Fruit fly (Drosophila melanogaster) whole organism, embryonic: ENCODE measurements around the gene CG32192.

Experiments
- ATbp ChIP-seq: fragments of 200-800 bp; sonication (Bioruptor generic); optimal IDR thresholded peaks from 2 replicates; lab custom pipeline; 2017; ENCODE audit warnings: missing biosample characterization, mild to moderate bottlenecking, missing genetic modification characterization, missing genetic modification reagents
- Bgb ChIP-seq: fragments of 200-800 bp; sonication (Bioruptor generic); IDR thresholded peaks from 2 replicates; pipeline ENCODE4 v1.3.6; 2022; ENCODE audit warnings: missing biosample characterization, missing genetic modification characterization; ENCODE audit not compliant: partially characterized antibody
- C15 ChIP-seq: fragments of 200-800 bp; sonication (Bioruptor generic); IDR thresholded peaks from 3 replicates; pipeline ENCODE4 v1.3.6; 2022; ENCODE audit warnings: missing biosample characterization, missing genetic modification characterization
- CG10979 ChIP-seq: fragments of 200-800 bp; sonication (Bioruptor generic); optimal IDR thresholded peaks from 2 replicates; lab custom pipeline; 2018; ENCODE audit warnings: missing biosample characterization, mild to moderate bottlenecking, missing genetic modification characterization, moderate library complexity
- CG12942 ChIP-seq: fragments of 200-800 bp; sonication (Bioruptor generic); optimal IDR thresholded peaks from 3 replicates; lab custom pipeline; 2016; ENCODE audit warnings: missing biosample characterization, missing genetic modification characterization
- CG1647 ChIP-seq: fragments of 200-800 bp; sonication (Bioruptor generic); optimal IDR thresholded peaks from 3 replicates; lab custom pipeline; 2016; ENCODE audit warnings: missing biosample characterization, missing genetic modification characterization
- CG17361 ChIP-seq: fragments of 200-800 bp; sonication (Bioruptor generic); IDR thresholded peaks from 3 replicates; pipeline ENCODE4 v1.3.6; 2022; ENCODE audit warnings: missing biosample characterization, missing genetic modification characterization
- CG1792 ChIP-seq: fragments of 200-800 bp; sonication (Bioruptor generic); optimal IDR thresholded peaks from 2 replicates; lab custom pipeline; 2016; ENCODE audit warnings: missing biosample characterization, missing genetic modification characterization
- CG18011 ChIP-seq: fragments of 200-800 bp; sonication (Bioruptor generic); optimal IDR thresholded peaks from 2 replicates; lab custom pipeline; 2017; ENCODE audit warnings: missing biosample characterization, missing genetic modification characterization, mild to moderate bottlenecking, moderate library complexity, missing genotype
- CG18262 ChIP-seq: fragments of 200-800 bp; optimal IDR thresholded peaks from 3 replicates; lab custom pipeline; 2019; ENCODE audit warnings: missing biosample characterization, mild to moderate bottlenecking, missing genetic modification characterization, moderate library complexity
- CG3065 ChIP-seq: fragments of 200-800 bp; sonication (Bioruptor generic); optimal IDR thresholded peaks from 2 replicates; lab custom pipeline; 2016; ENCODE audit warnings: missing biosample characterization, missing genetic modification characterization
- CG31224 ChIP-seq: fragments of 200-800 bp; sonication (Bioruptor generic); IDR thresholded peaks from 2 replicates; pipeline ENCODE4 v1.3.6; 2022; ENCODE audit warnings: missing biosample characterization, missing genetic modification characterization
- CG3726 ChIP-seq: fragments of 200-800 bp; sonication (Bioruptor generic); IDR thresholded peaks from 3 replicates; pipeline ENCODE4, ENCODE4 v1.3.6; 2022; ENCODE audit warnings: missing biosample characterization, missing genetic modification characterization
- CG6254 ChIP-seq: fragments of 200-800 bp; sonication (Bioruptor generic); optimal IDR thresholded peaks from 3 replicates; lab custom pipeline; 2017; ENCODE audit warnings: mild to moderate bottlenecking, missing biosample characterization, missing genetic modification reagents, missing genetic modification characterization
- CG8924 ChIP-seq: fragments of 200-800 bp; optimal IDR thresholded peaks from 3 replicates; lab custom pipeline; 2019; ENCODE audit warnings: missing biosample characterization, mild to moderate bottlenecking, missing genetic modification characterization, moderate library complexity
- CG9932 ChIP-seq: fragments of 200-800 bp; sonication (Bioruptor generic); IDR thresholded peaks from 2 replicates; pipeline ENCODE4 v1.3.6; 2022; ENCODE audit warnings: missing biosample characterization, missing genetic modification characterization
- Camta ChIP-seq: fragments of 200-800 bp; sonication (Bioruptor generic); optimal IDR thresholded peaks from 2 replicates; lab custom pipeline; 2016; ENCODE audit warnings: missing biosample characterization, missing genetic modification characterization
- Dek ChIP-seq: fragments of 200-800 bp; sonication (Bioruptor generic); optimal IDR thresholded peaks from 3 replicates; lab custom pipeline; 2019; ENCODE audit warnings: missing biosample characterization, mild to moderate bottlenecking, missing genetic modification characterization, moderate library complexity
- E2f2 ChIP-seq: fragments of 200-800 bp; sonication (Bioruptor generic); IDR thresholded peaks from 2 replicates; pipeline ENCODE4 v1.3.6; 2022; ENCODE audit warnings: missing biosample characterization, missing genetic modification characterization
- Eip74EF ChIP-seq, 2 experiments: fragments of 200-800 bp in 1 of 2; fragments of >200 bp in 1 of 2; sonication (Bioruptor generic) in 1 of 2; optimal IDR thresholded peaks; 2 replicates each; lab custom pipeline; 2017 to 2019; ENCODE audit warnings: missing biosample characterization in 2 of 2, missing genetic modification characterization in 2 of 2, mild to moderate bottlenecking in 1 of 2, moderate library complexity in 1 of 2
- Ets65A ChIP-seq: fragments of 200-800 bp; sonication (Bioruptor generic); peaks from one replicate; lab custom pipeline; 2016; ENCODE audit warnings: missing biosample characterization, missing genetic modification characterization
- Fer2 ChIP-seq: fragments of 200-800 bp; sonication (Bioruptor generic); optimal IDR thresholded peaks from 2 replicates; lab custom pipeline; 2018; ENCODE audit warnings: missing biosample characterization, mild to moderate bottlenecking, missing genetic modification characterization, moderate library complexity
- Hmx ChIP-seq: fragments of 200-800 bp; sonication (Bioruptor generic); optimal IDR thresholded peaks from 2 replicates; lab custom pipeline; 2016; ENCODE audit warnings: missing biosample characterization, missing genetic modification characterization
- Hr3 ChIP-seq: fragments of 200-800 bp; sonication (Bioruptor generic); optimal IDR thresholded peaks from 3 replicates; lab custom pipeline; 2016; ENCODE audit warnings: missing biosample characterization, missing genetic modification characterization
- Kr ChIP-seq: fragments of 200-800 bp; sonication (Bioruptor generic); optimal IDR thresholded peaks from 2 replicates; lab custom pipeline; 2017; ENCODE audit warnings: missing biosample characterization, mild to moderate bottlenecking, missing genetic modification characterization
- Neu2 ChIP-seq: fragments of 200-800 bp; sonication (Bioruptor generic); optimal IDR thresholded peaks from 3 replicates; lab custom pipeline; 2016; ENCODE audit warnings: missing biosample characterization, missing genetic modification characterization, borderline replicate concordance
- Nf-YA ChIP-seq: fragments of 200-800 bp; sonication (Bioruptor generic); IDR thresholded peaks from 2 replicates; pipeline ENCODE4 v1.3.6; 2022; ENCODE audit warnings: missing biosample characterization, missing genetic modification characterization
- Optix ChIP-seq: fragments of 200-800 bp; sonication (Bioruptor generic); IDR thresholded peaks from 3 replicates; pipeline ENCODE4 v1.3.6; 2022; ENCODE audit warnings: missing biosample characterization, missing genetic modification characterization
- Ravus ChIP-seq: fragments of 200-800 bp; sonication (Bioruptor generic); IDR thresholded peaks from 2 replicates; pipeline ENCODE4 v1.3.6; 2022; ENCODE audit warnings: missing biosample characterization, missing genetic modification characterization
- Rx ChIP-seq: fragments of 200-800 bp; sonication (Bioruptor generic); IDR thresholded peaks from 2 replicates; pipeline ENCODE4 v1.3.6; 2022; ENCODE audit warnings: missing biosample characterization, missing genetic modification characterization
- Side ChIP-seq: fragments of 200-800 bp; sonication (Bioruptor generic); optimal IDR thresholded peaks from 2 replicates; lab custom pipeline; 2016; ENCODE audit warnings: missing biosample characterization, missing genetic modification characterization
- Six4 ChIP-seq: fragments of 200-800 bp; sonication (Bioruptor generic); optimal IDR thresholded peaks from 2 replicates; lab custom pipeline; 2016; ENCODE audit warnings: missing biosample characterization, missing genetic modification characterization
- Taf1 ChIP-seq: fragments of 200-800 bp; sonication (Bioruptor generic); IDR thresholded peaks from 2 replicates; pipeline ENCODE4 v1.3.6; 2022; ENCODE audit warnings: missing biosample characterization, missing genetic modification characterization
- Vsx1 ChIP-seq: fragments of 200-800 bp; sonication (Bioruptor generic); optimal IDR thresholded peaks from 2 replicates; lab custom pipeline; 2017; ENCODE audit warnings: missing biosample characterization, mild to moderate bottlenecking, missing genetic modification characterization, missing genetic modification reagents
- Xbp1 ChIP-seq: fragments of 200-800 bp; sonication (Bioruptor generic); optimal IDR thresholded peaks from 3 replicates; lab custom pipeline; 2016; ENCODE audit warnings: missing biosample characterization, mild to moderate bottlenecking, missing genetic modification characterization
- aop ChIP-seq: fragments of 200-800 bp; sonication (Bioruptor generic); IDR thresholded peaks from 2 replicates; pipeline ENCODE4 v1.3.6; 2022; ENCODE audit warnings: missing biosample characterization, missing genetic modification characterization
- cas ChIP-seq: fragments of 200-800 bp; sonication (Bioruptor generic); IDR thresholded peaks from 2 replicates; pipeline ENCODE4 v1.3.6; 2022; ENCODE audit warnings: missing biosample characterization, missing genetic modification characterization
- chn ChIP-seq: fragments of 200-800 bp; sonication (Bioruptor generic); optimal IDR thresholded peaks from 2 replicates; lab custom pipeline; 2016; ENCODE audit warnings: missing biosample characterization, missing genetic modification characterization
- danr ChIP-seq: fragments of 200-800 bp; sonication (Bioruptor generic); IDR thresholded peaks from 2 replicates; pipeline ENCODE4 v1.3.6; 2022; ENCODE audit warnings: missing biosample characterization, missing genetic modification characterization
- dm ChIP-seq: fragments of 200-800 bp; sonication (Bioruptor generic); optimal IDR thresholded peaks from 3 replicates; lab custom pipeline; 2016; ENCODE audit warnings: missing biosample characterization, missing genetic modification characterization
- eve ChIP-seq, 2 experiments: fragments of >200 bp; optimal IDR thresholded peaks; 2 replicates each; lab custom pipeline; 2017; ENCODE audit warnings: missing biosample characterization in 2 of 2, missing genetic modification characterization in 2 of 2
- gsb-n ChIP-seq: fragments of 200-800 bp; sonication (Bioruptor generic); optimal IDR thresholded peaks from 3 replicates; lab custom pipeline; 2018; ENCODE audit warnings: missing biosample characterization, mild to moderate bottlenecking, missing genetic modification characterization
- lov ChIP-seq, 2 experiments: fragments of 200-800 bp in 1 of 2; fragments of >200 bp in 1 of 2; sonication (Bioruptor generic) in 1 of 2; IDR thresholded peaks in 1 of 2; optimal IDR thresholded peaks in 1 of 2; 2 replicates in 1 of 2; 3 replicates in 1 of 2; pipeline versions ENCODE4 v1.3.6 to Lab custom; 2017 to 2022; ENCODE audit warnings: missing biosample characterization in 1 of 2, missing genetic modification characterization in 1 of 2
- pb ChIP-seq: fragments of 200-800 bp; sonication (Bioruptor generic); optimal IDR thresholded peaks from 3 replicates; lab custom pipeline; 2016; ENCODE audit warnings: missing biosample characterization, missing genetic modification characterization
- rib ChIP-seq: fragments of 200-800 bp; sonication (Bioruptor generic); IDR thresholded peaks from 2 replicates; pipeline ENCODE4 v1.3.6; 2022; ENCODE audit warnings: missing biosample characterization, missing genetic modification characterization
- row ChIP-seq: fragments of 200-800 bp; sonication (Bioruptor generic); IDR thresholded peaks from 3 replicates; pipeline ENCODE4 v1.3.6; 2022; ENCODE audit warnings: missing biosample characterization, missing genetic modification characterization
- slou ChIP-seq: fragments of 200-800 bp; sonication (Bioruptor generic); optimal IDR thresholded peaks from 3 replicates; lab custom pipeline; 2016; ENCODE audit warnings: missing biosample characterization, missing genetic modification characterization
- tll ChIP-seq, 2 experiments: fragments of 200-800 bp in 1 of 2; fragments of >200 bp in 1 of 2; sonication (Bioruptor generic) in 1 of 2; optimal IDR thresholded peaks; 2 replicates each; lab custom pipeline; 2017 to 2019; ENCODE audit warnings: missing biosample characterization in 2 of 2, missing genetic modification characterization in 2 of 2, mild to moderate bottlenecking in 1 of 2, moderate library complexity in 1 of 2
- z ChIP-seq: fragments of 200-800 bp; sonication (Bioruptor generic); IDR thresholded peaks from 3 replicates; pipeline ENCODE4 v1.3.6; 2022; ENCODE audit warnings: missing biosample characterization, missing genetic modification characterization

CG32192 gene

DNA sequence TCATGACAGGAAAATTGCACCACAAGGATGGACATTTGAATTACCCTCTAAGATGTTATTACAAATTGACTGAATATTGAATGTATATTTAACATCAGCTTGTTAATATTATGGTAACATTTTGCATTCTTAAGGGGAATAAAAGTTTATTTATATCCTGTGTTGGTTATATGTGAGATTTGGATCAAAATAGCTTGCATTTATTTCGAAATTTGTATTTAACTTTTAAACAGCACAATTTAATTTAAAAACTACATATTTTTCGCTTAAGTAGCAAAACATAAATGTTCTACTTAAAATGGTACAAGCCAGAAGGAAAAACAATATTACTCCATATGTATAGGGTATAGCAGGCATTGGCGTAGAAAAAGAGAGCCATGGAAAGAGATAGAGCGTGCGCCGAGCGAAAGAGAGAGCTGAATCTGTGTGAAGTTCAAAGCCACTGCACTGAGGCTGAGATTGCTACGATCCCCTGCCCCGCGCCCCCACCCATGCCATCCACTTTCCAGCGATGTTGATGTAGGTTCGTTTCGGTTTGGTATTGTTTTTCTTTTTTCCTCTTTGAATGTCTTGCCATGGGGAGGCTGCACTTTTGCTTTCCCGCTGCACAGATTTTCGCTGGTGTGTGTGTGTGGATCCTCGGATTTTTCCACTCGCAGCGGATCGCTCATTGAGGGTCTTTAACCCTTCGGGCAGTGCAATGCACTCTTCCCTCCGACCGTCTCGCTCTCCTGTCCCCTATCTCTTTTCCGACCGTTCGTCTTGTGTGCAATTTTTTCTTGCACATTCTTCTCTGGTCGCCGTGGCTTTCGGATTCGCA, 34.9 kb upstream of the CG32192 start (continued):
- TF ChIP-seq C15 (GFP tag; lab: Robert Waterston, UW): no peak
- TF ChIP-seq CG31224 (GFP tag; lab: Robert Waterston, UW): no peak
- TF ChIP-seq CG6254 (GFP tag; lab: Kevin White, UChicago): peak; percentile 76
- TF ChIP-seq row: peak; percentile 86
- no peak for TF ChIP-seq CG9932 (GFP tag; lab: Robert Waterston, UW)
- TF ChIP-seq aop (GFP tag; lab: Robert Waterston, UW): no peak
- peak; percentile 28 for TF ChIP-seq CG18011 (GFP tag; lab: Kevin White, UChicago)
- TF ChIP-seq CG3726 (GFP tag; lab: Robert Waterston, UW): 0 out of 3 replicates have a peak, but pooled peaks have one; percentile 49
- no peak for TF ChIP-seq Nf-YA (GFP tag; lab: Robert Waterston, UW)
- TF ChIP-seq tll (GFP tag; optimal IDR thresholded peaks at IDR 0.05; lab: Kevin White, UChicago): peak in 1 of 2 experiments; percentile 57
- TF ChIP-seq Camta: peak; percentile 86
- peak; percentile 41 for TF ChIP-seq dm (GFP tag; lab: Kevin White, UChicago)
- peak; percentile 41 for TF ChIP-seq E2f2 (GFP tag; lab: Robert Waterston, UW)
- no peak for TF ChIP-seq cas (GFP tag; lab: Robert Waterston, UW)
- TF ChIP-seq Bgb (GFP tag; lab: Robert Waterston, UW): no peak
- TF ChIP-seq rib (GFP tag; lab: Robert Waterston, UW): peak; percentile 55; the same call in 1 of the 2 replicates
- TF ChIP-seq CG8924 (tag; lab: Kevin White, UChicago): peak; percentile 93
- TF ChIP-seq Rx (GFP tag; lab: Robert Waterston, UW): no peak
- TF ChIP-seq danr (GFP tag; lab: Robert Waterston, UW): peak; percentile 50
- peak; percentile 27 for TF ChIP-seq Hmx (GFP tag; lab: Kevin White, UChicago)
- TF ChIP-seq Eip74EF (GFP tag; optimal IDR thresholded peaks at IDR 0.05; lab: Kevin White, UChicago): peak in 1 of 2 experiments; percentile 77
- peak; percentile 79 for TF ChIP-seq z (GFP tag; lab: Robert Waterston, UW)
- peak; percentile 52 for TF ChIP-seq pb
- peak; percentile 31 for TF ChIP-seq CG1792
- no peak for TF ChIP-seq Ets65A (GFP tag; lab: Kevin White, UChicago)
- TF ChIP-seq Optix (GFP tag; lab: Robert Waterston, UW): no peak
- TF ChIP-seq Taf1 (GFP tag; lab: Robert Waterston, UW): no peak
- peak; percentile 98 for TF ChIP-seq CG18262 (tag; lab: Kevin White, UChicago)
- peak; percentile 63 for TF ChIP-seq ATbp (GFP tag; lab: Kevin White, UChicago)
- TF ChIP-seq eve (GFP tag; optimal IDR thresholded peaks at IDR 0.05; lab: Kevin White, UChicago): peak; percentile 60 to 91
- TF ChIP-seq Neu2: peak; percentile 52
- TF ChIP-seq Six4 (GFP tag; lab: Kevin White, UChicago): peak; percentile 82
- peak; percentile 96 for TF ChIP-seq CG10979 (tag; lab: Kevin White, UChicago)
- peak; percentile 82 for TF ChIP-seq Hr3 (GFP tag; lab: Kevin White, UChicago)
- peak; percentile 84 for TF ChIP-seq Side
- TF ChIP-seq CG3065: peak; percentile 57
- TF ChIP-seq CG1647 (GFP tag; lab: Kevin White, UChicago): peak; percentile 10
- TF ChIP-seq Xbp1 (GFP tag; lab: Kevin White, UChicago): peak; percentile 82
- TF ChIP-seq Vsx1 (GFP tag; lab: Kevin White, UChicago): peak; percentile 58
- TF ChIP-seq lov (optimal IDR thresholded peaks at IDR 0.05; lab: Kevin White, UChicago): no peak
- TF ChIP-seq lov (GFP tag; IDR thresholded peaks at IDR 0.05; lab: Robert Waterston, UW): no peak
- peak; percentile 66 for TF ChIP-seq chn (GFP tag; lab: Kevin White, UChicago)
- TF ChIP-seq Dek: peak; percentile 29
- no peak for TF ChIP-seq Ravus (GFP tag; lab: Robert Waterston, UW)
- TF ChIP-seq CG12942 (GFP tag; lab: Kevin White, UChicago): peak; percentile 67
- TF ChIP-seq gsb-n (tag; lab: Kevin White, UChicago): peak; percentile 87
- TF ChIP-seq Kr (GFP tag; lab: Kevin White, UChicago): peak; percentile 54
- TF ChIP-seq CG17361: peak; percentile 97
- no peak for TF ChIP-seq Fer2 (tag; lab: Kevin White, UChicago)
- TF ChIP-seq slou (GFP tag; lab: Kevin White, UChicago): peak; percentile 2
